Worm (Caenorhabditis elegans) whole organism, L4 larva: ENCODE data around the gene R11G1.11.

Source experiments
- R02D3.7 ChIP-seq: fragments of 150-350 bp; sonication (generic microtip); optimal IDR thresholded peaks from 3 replicates; lab custom pipeline; 2014; ENCODE audit warnings: missing biosample characterization, missing genetic modification characterization
- ama-1 ChIP-seq: fragments of 150-350 bp; optimal IDR thresholded peaks from 2 replicates; lab custom pipeline; 2014; ENCODE audit warnings: inconsistent platforms, mixed read lengths
- ceh-82 ChIP-seq: sonication (generic microtip); optimal IDR thresholded peaks from 2 replicates; lab custom pipeline; 2017; ENCODE audit warnings: missing biosample characterization, missing genetic modification characterization
- ces-1 ChIP-seq: fragments of 150-350 bp; sonication (generic microtip); optimal IDR thresholded peaks from 4 replicates; lab custom pipeline; 2014; ENCODE audit warnings: missing biosample characterization, missing genetic modification reagents, missing genetic modification characterization
- ctbp-1 ChIP-seq: fragments of 200-800 bp; sonication (Bioruptor generic); IDR thresholded peaks from 2 replicates; pipeline ENCODE4 v1.3.6; 2022; ENCODE audit warnings: missing genetic modification reagents, missing genetic modification characterization, missing compliant biosample characterization
- dmd-8 ChIP-seq: fragments of 200-800 bp; sonication (Bioruptor generic); IDR thresholded peaks from 2 replicates; pipeline ENCODE4 v1.3.6; 2022; ENCODE audit warnings: missing genetic modification characterization, missing compliant biosample characterization
- duxl-1 ChIP-seq: sonication (generic microtip); optimal IDR thresholded peaks from 2 replicates; lab custom pipeline; 2016; ENCODE audit warnings: mild to moderate bottlenecking, missing genetic modification characterization, moderate library complexity, missing compliant biosample characterization; ENCODE audit not compliant: poor library complexity
- egl-27 ChIP-seq: sonication (generic microtip); optimal IDR thresholded peaks from 3 replicates; lab custom pipeline; 2017; ENCODE audit warnings: missing biosample characterization, missing genetic modification reagents, missing genetic modification characterization
- hlh-11 ChIP-seq: fragments of 200-800 bp; sonication (Bioruptor generic); optimal IDR thresholded peaks from 2 replicates; lab custom pipeline; 2018; ENCODE audit warnings: mild to moderate bottlenecking, missing genetic modification characterization, missing compliant biosample characterization
- lin-1 ChIP-seq: fragments of 200-800 bp; sonication (Bioruptor generic); IDR thresholded peaks from 2 replicates; pipeline ENCODE4 v1.3.6; 2022; ENCODE audit warnings: missing genetic modification reagents, missing genetic modification characterization, missing compliant biosample characterization
- mdl-1 ChIP-seq, 2 experiments: fragments of 150-350 bp in 1 of 2; sonication (generic microtip) in 1 of 2; optimal IDR thresholded peaks; 2 replicates each; lab custom pipeline; 2014 to 2017; ENCODE audit warnings: missing biosample characterization in 2 of 2, missing genetic modification characterization in 2 of 2
- spr-1 ChIP-seq: sonication (generic microtip); optimal IDR thresholded peaks from 2 replicates; lab custom pipeline; 2016; ENCODE audit warnings: mild to moderate bottlenecking, missing genetic modification characterization, missing compliant biosample characterization
- tra-1 ChIP-seq: fragments of 200-800 bp; sonication (Bioruptor generic); IDR thresholded peaks from 2 replicates; pipeline ENCODE4 v1.3.6; 2022; ENCODE audit warnings: missing genetic modification reagents, missing genetic modification characterization, missing compliant biosample characterization

DNA sequence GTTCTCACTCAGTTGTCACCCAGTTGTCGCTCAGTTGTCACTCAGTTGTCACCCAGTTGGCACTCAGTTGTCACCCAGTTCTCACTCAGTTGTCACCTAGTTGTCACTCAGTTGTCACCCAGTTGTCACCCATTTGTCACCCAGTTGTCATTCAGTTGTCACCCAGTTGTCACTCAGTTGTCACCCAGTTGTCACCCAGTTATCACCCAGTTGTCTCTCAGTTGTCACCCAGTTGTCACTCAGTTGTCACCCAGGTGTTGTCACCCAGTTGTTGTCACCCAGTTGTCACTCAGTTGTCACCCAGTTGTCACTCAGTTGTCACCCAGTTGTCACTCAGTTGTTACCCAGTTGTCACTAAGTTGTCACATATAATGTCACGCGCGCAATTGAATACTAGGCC, 23.2 kb upstream of the R11G1.11 start:
- TF ChIP-seq ces-1 (no peak), duxl-1 (tag; lab: Kevin White, UChicago) (no peak), dmd-8 (0 out of 2 replicates have a peak, but pooled peaks have one; percentile 20), mdl-1 (tag; optimal IDR thresholded peaks at IDR 0.05; lab: Kevin White, UChicago) (no peak), ama-1 (lab: Kevin White, UChicago) (no peak), egl-27 (tag; lab: Kevin White, UChicago) (no peak), lin-1 (GFP tag; lab: Robert Waterston, UW) (no peak), spr-1 (tag; lab: Kevin White, UChicago) (no peak), ceh-82 (tag; lab: Kevin White, UChicago) (no peak), R02D3.7 (tag; lab: Kevin White, UChicago) (no peak), hlh-11 (no peak), tra-1 (no peak), ctbp-1 (no peak)
